ENCODE assay signal across 4 fruit fly cellular contexts in genomic region chr3R:17379051-17379450, dm6.
TF ChIP-seq lines count a peak whose summit lies in the region.

No protein-coding gene starts in this region.

- TF ChIP-seq CTCF in whole organism, embryonic (GFP tag; optimal IDR thresholded peaks at IDR 0.05; lab: Kevin White, UChicago), result no peak

TF ChIP-seq in whole organism, embryonic, 481 proteins besides CTCF, POLR2A, EP300 and RAD21 (continues in another document):
- TF ChIP-seq bab2 (GFP tag; optimal IDR thresholded peaks at IDR 0.05; lab: Kevin White, UChicago), result no peak
- peak; percentile 17; the same call in 1 of the 2 replicates for TF ChIP-seq Ada2b (GFP tag; IDR thresholded peaks at IDR 0.05; lab: Robert Waterston, UW)
- no peak for TF ChIP-seq gcm (GFP tag; optimal IDR thresholded peaks at IDR 0.05; lab: Kevin White, UChicago)
- TF ChIP-seq lab (GFP tag; optimal IDR thresholded peaks at IDR 0.05; lab: Kevin White, UChicago), result no peak
- no peak for TF ChIP-seq CG1233 (GFP tag; optimal IDR thresholded peaks at IDR 0.05; lab: Kevin White, UChicago)
- TF ChIP-seq Kr (GFP tag; optimal IDR thresholded peaks at IDR 0.05; lab: Kevin White, UChicago), result no peak
- no peak for TF ChIP-seq Oaz (GFP tag; IDR thresholded peaks at IDR 0.05; lab: Robert Waterston, UW)
- TF ChIP-seq CG2199 (GFP tag; IDR thresholded peaks at IDR 0.05; lab: Robert Waterston, UW), result no peak
- TF ChIP-seq CG1024 (GFP tag; IDR thresholded peaks at IDR 0.05; lab: Robert Waterston, UW), result peak; percentile 19; the same call in 1 of the 2 replicates
- no peak for TF ChIP-seq CG4707 (GFP tag; optimal IDR thresholded peaks at IDR 0.05; lab: Kevin White, UChicago)
- TF ChIP-seq CG30403 (GFP tag; optimal IDR thresholded peaks at IDR 0.05; lab: Kevin White, UChicago), result peak; percentile 32
- no peak for TF ChIP-seq ken (GFP tag; IDR thresholded peaks at IDR 0.05; lab: Robert Waterston, UW)
- peak; percentile 45 for TF ChIP-seq gem (tag; optimal IDR thresholded peaks at IDR 0.05; lab: Kevin White, UChicago)
- no peak for TF ChIP-seq unc-4 (GFP tag; IDR thresholded peaks at IDR 0.05; lab: Robert Waterston, UW; ENCODE audit: partially characterized antibody)
- no peak for TF ChIP-seq Neu2 (GFP tag; optimal IDR thresholded peaks at IDR 0.05; lab: Kevin White, UChicago; ENCODE audit: borderline replicate concordance)
- peak; percentile 45 for TF ChIP-seq Xrp1 (GFP tag; IDR thresholded peaks at IDR 0.05; lab: Robert Waterston, UW)
- TF ChIP-seq dmrt99B (tag; optimal IDR thresholded peaks at IDR 0.05; lab: Kevin White, UChicago), result peak; percentile 37
- no peak for TF ChIP-seq Antp (GFP tag; optimal IDR thresholded peaks at IDR 0.05; lab: Kevin White, UChicago)
- no peak for TF ChIP-seq GATAe (GFP tag; conservative IDR thresholded peaks at IDR 0.05; lab: Robert Waterston, UW)
- TF ChIP-seq CG2678 (tag; optimal IDR thresholded peaks at IDR 0.05; lab: Kevin White, UChicago), result peak; percentile 4
- peak; percentile 23 for TF ChIP-seq nmo (GFP tag; optimal IDR thresholded peaks at IDR 0.05; lab: Kevin White, UChicago)
- TF ChIP-seq CG31441 (GFP tag; IDR thresholded peaks at IDR 0.05; lab: Robert Waterston, UW), result peak; percentile 34; the same call in 1 of the 2 replicates

TF ChIP-seq in whole organism, prepupa, 60 proteins besides CTCF, POLR2A, EP300 and RAD21:
- TF ChIP-seq eg (GFP tag; IDR thresholded peaks at IDR 0.05; lab: Robert Waterston, UW) (0 out of 3 replicates have a peak, but pooled peaks have one; percentile 22), CG10669 (GFP tag; optimal IDR thresholded peaks at IDR 0.05; lab: Kevin White, UChicago) (no peak), svp (GFP tag; lab: Kevin White, UChicago) (peak; percentile 58), CG11762 (GFP tag; optimal IDR thresholded peaks at IDR 0.05; lab: Kevin White, UChicago; ENCODE audit: insufficient read depth) (no peak)

TF ChIP-seq in whole organism, pupa, 21 proteins besides CTCF, POLR2A, EP300 and RAD21:
- peak; percentile 12 for TF ChIP-seq CG17806 (tag; optimal IDR thresholded peaks at IDR 0.05; lab: Kevin White, UChicago)
- no peak for TF ChIP-seq CG12605 (GFP tag; IDR thresholded peaks at IDR 0.05; lab: Robert Waterston, UW)
- no peak for TF ChIP-seq rn (GFP tag; IDR thresholded peaks at IDR 0.05; lab: Robert Waterston, UW)
- TF ChIP-seq CG8159 (tag; optimal IDR thresholded peaks at IDR 0.05; lab: Kevin White, UChicago), result peak; percentile 37

TF ChIP-seq in whole organism, wandering third instar larva, 38 proteins besides CTCF, POLR2A, EP300 and RAD21:
- TF ChIP-seq foxo (GFP tag; optimal IDR thresholded peaks at IDR 0.05; lab: Kevin White, UChicago), result peak in 1 of 2 experiments; percentile 47
- TF ChIP-seq ey (GFP tag; optimal IDR thresholded peaks at IDR 0.05; lab: Kevin White, UChicago), result no peak
- peak; percentile 36 for TF ChIP-seq HLH106 (tag; optimal IDR thresholded peaks at IDR 0.05; lab: Kevin White, UChicago)
- TF ChIP-seq fru (GFP tag; optimal IDR thresholded peaks at IDR 0.05; lab: Kevin White, UChicago), result peak; percentile 8
TF ChIP-seq in whole organism, wandering third instar larva: peak in this region for 3.

Comparison
In these comparisons a context has a peak if more than half of its experiments do, and no peak if none do; other contexts are left out.
1. Of the 7 proteins assayed by ChIP-seq in both whole organism, embryonic and whole organism, prepupa: peak only in whole organism, embryonic: Blimp-1; only in whole organism, prepupa: none; in both: none; in neither: 6.